Worm (Caenorhabditis elegans) whole organism, early embryonic: Measurements from ENCODE around the gene C33E10.10.

ENCODE experiments used
- F13C5.2 ChIP-seq: sonication (generic microtip); optimal IDR thresholded peaks from 2 replicates; lab custom pipeline; 2017; ENCODE audit warnings: mild to moderate bottlenecking, missing genetic modification characterization, inconsistent platforms, missing compliant biosample characterization
- aly-1 ChIP-seq: sonication (generic microtip); optimal IDR thresholded peaks from 2 replicates; lab custom pipeline; 2016; ENCODE audit warnings: missing genetic modification characterization, missing compliant biosample characterization
- ama-1 ChIP-seq: fragments of 150-350 bp; optimal IDR thresholded peaks from 2 replicates; lab custom pipeline; 2014
- ceh-13 ChIP-seq: fragments of 200-800 bp; sonication (Bioruptor generic); optimal IDR thresholded peaks from 2 replicates; lab custom pipeline; 2018; ENCODE audit warnings: mild to moderate bottlenecking, missing genetic modification characterization, missing compliant biosample characterization
- ets-7 ChIP-seq: sonication (generic microtip); optimal IDR thresholded peaks from 2 replicates; lab custom pipeline; 2016; ENCODE audit warnings: missing genotype, missing genetic modification characterization, missing compliant biosample characterization
- flt-1 ChIP-seq: fragments of 200-800 bp; sonication (Bioruptor generic); IDR thresholded peaks from 2 replicates; pipeline ENCODE4 v1.3.6; 2022; ENCODE audit warnings: missing genetic modification characterization, missing compliant biosample characterization
- hmbx-1 ChIP-seq: sonication (generic microtip); optimal IDR thresholded peaks from 2 replicates; lab custom pipeline; 2016; ENCODE audit warnings: mild to moderate bottlenecking, missing genetic modification characterization, missing compliant biosample characterization
- hmg-4 ChIP-seq: fragments of 200-800 bp; sonication (Bioruptor generic); optimal IDR thresholded peaks from 2 replicates; lab custom pipeline; 2018; ENCODE audit warnings: mild to moderate bottlenecking, missing genetic modification characterization, missing compliant biosample characterization
- hnd-1 ChIP-seq: sonication (generic microtip); optimal IDR thresholded peaks from 2 replicates; lab custom pipeline; 2016; ENCODE audit warnings: missing genetic modification characterization, missing compliant biosample characterization
- pes-1 ChIP-seq: fragments of 200-800 bp; sonication (Bioruptor generic); IDR thresholded peaks from 2 replicates; pipeline ENCODE4 v1.3.6; 2022; ENCODE audit warnings: missing genetic modification reagents, missing genetic modification characterization, missing compliant biosample characterization
- scrt-1 ChIP-seq: fragments of 200-800 bp; sonication (Bioruptor generic); IDR thresholded peaks from 2 replicates; pipeline ENCODE4 v1.3.6; 2022; ENCODE audit warnings: missing genetic modification characterization, missing compliant biosample characterization
- tbx-11 ChIP-seq: fragments of 200-800 bp; sonication (Bioruptor generic); IDR thresholded peaks from 2 replicates; pipeline ENCODE4 v1.3.6; 2022; ENCODE audit warnings: missing genetic modification characterization, missing compliant biosample characterization
- tbx-37 ChIP-seq: fragments of 200-800 bp; sonication (Bioruptor generic); conservative IDR thresholded peaks from 2 replicates; pipeline ENCODE4 v1.3.6; 2022; ENCODE audit warnings: missing genetic modification reagents, missing genetic modification characterization, missing compliant biosample characterization

- no peak for TF ChIP-seq ama-1 (lab: Kevin White, UChicago)
- TF ChIP-seq ets-7 (tag; lab: Kevin White, UChicago): no peak
- TF ChIP-seq hmbx-1 (tag; lab: Kevin White, UChicago): no peak
- no peak for TF ChIP-seq flt-1 (GFP tag; lab: Robert Waterston, UW)
- TF ChIP-seq scrt-1 (GFP tag; lab: Robert Waterston, UW): no peak
- no peak for TF ChIP-seq hnd-1 (tag; lab: Kevin White, UChicago)
- no peak for TF ChIP-seq tbx-11 (GFP tag; lab: Robert Waterston, UW)
- no peak for TF ChIP-seq hmg-4
- no peak for TF ChIP-seq aly-1
- no peak for TF ChIP-seq ceh-13 (GFP tag; lab: Kevin White, UChicago)
- TF ChIP-seq pes-1 (GFP tag; lab: Robert Waterston, UW): no peak
- TF ChIP-seq F13C5.2 (tag; lab: Kevin White, UChicago): no peak
- TF ChIP-seq tbx-37 (GFP tag; lab: Robert Waterston, UW): no peak
Measured at ce11 chrX:17324954-17325353, 23.2 kb upstream of the C33E10.10 start.
